Worm (Caenorhabditis elegans) whole organism, late embryonic: ENCODE results near the gene nhr-115.

Experiments
- dmd-4 ChIP-seq: sonication (generic microtip); optimal IDR thresholded peaks from 2 replicates; lab custom pipeline; 2016; ENCODE audit warnings: borderline replicate concordance, missing genetic modification characterization, missing compliant biosample characterization
- hlh-15 ChIP-seq: sonication (generic microtip); optimal IDR thresholded peaks from 2 replicates; lab custom pipeline; 2016; ENCODE audit warnings: missing genetic modification characterization, missing compliant biosample characterization
- pha-4 ChIP-seq: fragments of 150-350 bp; optimal IDR thresholded peaks from 2 replicates; lab custom pipeline; 2018; ENCODE audit warnings: missing biosample characterization, missing genetic modification reagents, missing genetic modification characterization

DNA sequence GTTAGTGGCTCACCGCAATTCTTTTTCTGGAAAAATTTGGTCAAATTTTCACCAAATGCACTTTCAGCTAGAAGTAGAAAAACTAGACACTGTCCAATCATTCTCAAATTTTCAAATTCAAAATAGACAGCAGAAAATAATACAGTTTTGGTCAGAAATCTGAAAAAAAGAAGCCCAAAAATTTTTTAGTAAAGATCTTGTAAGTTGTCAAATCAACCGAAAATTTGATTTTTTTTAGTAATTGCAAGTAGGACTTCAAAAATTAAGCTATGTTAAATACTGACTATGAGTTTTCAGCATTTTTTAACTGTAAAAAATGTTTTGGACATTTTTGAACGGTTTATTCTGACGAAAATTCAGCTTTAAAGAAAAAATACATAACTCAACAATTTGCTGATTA is 8.6 kb downstream of the nhr-115 start, which contains the start of gene Y19D10B.8:
- no peak for TF ChIP-seq pha-4 (tag; lab: Kevin White, UChicago)
- TF ChIP-seq hlh-15 (tag; lab: Kevin White, UChicago): no peak
- no peak for TF ChIP-seq dmd-4 (tag; lab: Kevin White, UChicago)
